Worm (Caenorhabditis elegans) whole organism, mixed stage, embryonic: Measurements from ENCODE around the gene mlck-1.

Experiments used
- M03D4.4 ChIP-seq: sonication (generic microtip); optimal IDR thresholded peaks from 2 replicates; lab custom pipeline; 2017; ENCODE audit warnings: mild to moderate bottlenecking, missing genetic modification characterization, missing compliant biosample characterization
- bed-3 ChIP-seq: fragments of 200-800 bp; sonication (Bioruptor generic); optimal IDR thresholded peaks from 3 replicates; lab custom pipeline; 2018; ENCODE audit warnings: mild to moderate bottlenecking, missing genetic modification characterization, moderate library complexity, missing compliant biosample characterization
- blmp-1 ChIP-seq: fragments of 150-350 bp; optimal IDR thresholded peaks from 2 replicates; lab custom pipeline; 2014; ENCODE audit warnings: missing biosample characterization, missing genetic modification characterization
- ceh-39 ChIP-seq: fragments of 150-350 bp; optimal IDR thresholded peaks from 2 replicates; lab custom pipeline; 2014; ENCODE audit warnings: missing biosample characterization, missing genetic modification characterization
- ceh-43 ChIP-seq: fragments of 200-800 bp; sonication (Bioruptor generic); optimal IDR thresholded peaks from 2 replicates; lab custom pipeline; 2018; ENCODE audit warnings: mild to moderate bottlenecking, missing genetic modification characterization, moderate library complexity, missing compliant biosample characterization
- ceh-83 ChIP-seq: fragments of 200-800 bp; sonication (Bioruptor generic); optimal IDR thresholded peaks from 2 replicates; lab custom pipeline; 2018; ENCODE audit warnings: mild to moderate bottlenecking, missing genetic modification characterization, missing compliant biosample characterization
- ces-1 ChIP-seq: fragments of 150-350 bp; optimal IDR thresholded peaks from 2 replicates; lab custom pipeline; 2014; ENCODE audit warnings: missing biosample characterization, missing genetic modification reagents, missing genetic modification characterization
- cnd-1 ChIP-seq: fragments of 200-800 bp; sonication (Bioruptor generic); optimal IDR thresholded peaks from 2 replicates; lab custom pipeline; 2018; ENCODE audit warnings: mild to moderate bottlenecking, missing genetic modification characterization, missing compliant biosample characterization
- drap-1 ChIP-seq: fragments of 200-800 bp; sonication (Bioruptor generic); optimal IDR thresholded peaks from 3 replicates; lab custom pipeline; 2018; ENCODE audit warnings: mild to moderate bottlenecking, missing genetic modification characterization, missing compliant biosample characterization
- elt-3 ChIP-seq: fragments of 150-350 bp; optimal IDR thresholded peaks from 2 replicates; lab custom pipeline; 2014; ENCODE audit warnings: missing biosample characterization, missing genetic modification characterization
- flh-1 ChIP-seq: fragments of 200-800 bp; sonication (Bioruptor generic); optimal IDR thresholded peaks from 2 replicates; lab custom pipeline; 2018; ENCODE audit warnings: mild to moderate bottlenecking, missing genetic modification characterization, moderate library complexity, missing compliant biosample characterization
- hlh-1 ChIP-seq: fragments of 150-350 bp; optimal IDR thresholded peaks from 2 replicates; lab custom pipeline; 2014; ENCODE audit warnings: missing biosample characterization, missing genetic modification reagents, missing genetic modification characterization
- lin-13 ChIP-seq: fragments of 150-350 bp; optimal IDR thresholded peaks from 2 replicates; lab custom pipeline; 2014; ENCODE audit warnings: missing biosample characterization, missing genetic modification characterization
- lin-32 ChIP-seq: fragments of 200-800 bp; sonication (Bioruptor generic); optimal IDR thresholded peaks from 2 replicates; lab custom pipeline; 2018; ENCODE audit warnings: mild to moderate bottlenecking, missing genetic modification characterization, missing compliant biosample characterization
- lsy-2 ChIP-seq: fragments of 150-350 bp; optimal IDR thresholded peaks from 2 replicates; lab custom pipeline; 2014; ENCODE audit warnings: missing biosample characterization, missing genetic modification characterization
- mab-5 ChIP-seq: fragments of 150-350 bp; optimal IDR thresholded peaks from 2 replicates; lab custom pipeline; 2014; ENCODE audit warnings: missing biosample characterization, missing genetic modification characterization
- mep-1 ChIP-seq: fragments of 150-350 bp; optimal IDR thresholded peaks from 2 replicates; lab custom pipeline; 2017; ENCODE audit warnings: missing biosample characterization, missing genetic modification reagents, missing genetic modification characterization, inconsistent platforms
- mls-2 ChIP-seq: sonication (generic microtip); optimal IDR thresholded peaks from 2 replicates; lab custom pipeline; 2016; ENCODE audit warnings: mild to moderate bottlenecking, missing genetic modification characterization, moderate library complexity, missing compliant biosample characterization
- nhr-12 ChIP-seq: fragments of 150-350 bp; optimal IDR thresholded peaks from 2 replicates; lab custom pipeline; 2014; ENCODE audit warnings: missing biosample characterization, missing genetic modification characterization
- nhr-2 ChIP-seq: fragments of 150-350 bp; optimal IDR thresholded peaks from 2 replicates; lab custom pipeline; 2014; ENCODE audit warnings: missing biosample characterization, missing genetic modification characterization
- nhr-237 ChIP-seq: fragments of 150-350 bp; optimal IDR thresholded peaks from 2 replicates; lab custom pipeline; 2014; ENCODE audit warnings: missing biosample characterization, missing genetic modification characterization
- nhr-28 ChIP-seq: fragments of 150-350 bp; optimal IDR thresholded peaks from 2 replicates; lab custom pipeline; 2014; ENCODE audit warnings: missing biosample characterization, missing genetic modification characterization
- nhr-76 ChIP-seq: sonication (generic microtip); optimal IDR thresholded peaks from 2 replicates; lab custom pipeline; 2017; ENCODE audit warnings: missing biosample characterization, missing genetic modification characterization
- pha-4 ChIP-seq: fragments of 150-350 bp; optimal IDR thresholded peaks from 2 replicates; lab custom pipeline; 2018; ENCODE audit warnings: missing biosample characterization, missing genetic modification reagents, missing genetic modification characterization
- sem-2 ChIP-seq: fragments of 200-800 bp; sonication (Bioruptor generic); optimal IDR thresholded peaks from 2 replicates; lab custom pipeline; 2018; ENCODE audit warnings: mild to moderate bottlenecking, missing genetic modification characterization, missing compliant biosample characterization
- snpc-4 ChIP-seq: fragments of 150-350 bp; optimal IDR thresholded peaks from 2 replicates; lab custom pipeline; 2014; ENCODE audit warnings: missing biosample characterization, missing genetic modification characterization
- sptf-1 ChIP-seq: sonication (generic microtip); optimal IDR thresholded peaks from 2 replicates; lab custom pipeline; 2017; ENCODE audit warnings: mild to moderate bottlenecking, missing genetic modification characterization, moderate library complexity, missing compliant biosample characterization
- tbx-8 ChIP-seq: fragments of 200-800 bp; sonication (Bioruptor generic); optimal IDR thresholded peaks from 2 replicates; lab custom pipeline; 2018; ENCODE audit warnings: mild to moderate bottlenecking, missing genetic modification characterization, moderate library complexity, missing compliant biosample characterization
- unc-120 ChIP-seq: sonication (generic microtip); optimal IDR thresholded peaks from 2 replicates; lab custom pipeline; 2017; ENCODE audit warnings: missing genetic modification characterization, missing compliant biosample characterization; ENCODE audit not compliant: poor library complexity, severe bottlenecking
- unc-39 ChIP-seq: fragments of 150-350 bp; optimal IDR thresholded peaks from 2 replicates; lab custom pipeline; 2014; ENCODE audit warnings: missing biosample characterization, missing genetic modification characterization
- unc-62 ChIP-seq: fragments of 150-350 bp; optimal IDR thresholded peaks from 2 replicates; lab custom pipeline; 2014; ENCODE audit warnings: missing biosample characterization, missing genetic modification reagents, missing genetic modification characterization
- zip-8 ChIP-seq: fragments of 150-350 bp; optimal IDR thresholded peaks from 2 replicates; lab custom pipeline; 2014; ENCODE audit warnings: missing biosample characterization, missing genetic modification characterization
- ztf-11 ChIP-seq: fragments of 150-350 bp; optimal IDR thresholded peaks from 2 replicates; lab custom pipeline; 2014; ENCODE audit warnings: missing biosample characterization, missing genetic modification characterization

mlck-1 gene

ce11 chrX:10047325-10047724 lies 22.3 kb downstream of the mlck-1 start, which contains the start of gene ZC374.2:
Gene ZC374.2, minus strand, starts transcription at chrX:10047425.
- TF ChIP-seq hlh-1 (tag; lab: Kevin White, UChicago) (peak; percentile 34), elt-3 (tag; lab: Kevin White, UChicago) (no peak)

- TF ChIP-seq lin-32 (GFP tag; lab: Kevin White, UChicago) (no peak), hlh-1 (tag; lab: Kevin White, UChicago) (no peak), drap-1 (no peak), sptf-1 (tag; lab: Kevin White, UChicago) (no peak), unc-39 (tag; lab: Kevin White, UChicago) (no peak), M03D4.4 (tag; lab: Kevin White, UChicago) (no peak), ceh-43 (no peak), nhr-12 (tag; lab: Kevin White, UChicago) (no peak), ces-1 (GFP tag; lab: Kevin White, UChicago) (no peak), ceh-83 (GFP tag; lab: Kevin White, UChicago) (no peak), nhr-28 (tag; lab: Kevin White, UChicago) (no peak), ztf-11 (no peak), mep-1 (tag; lab: Kevin White, UChicago) (no peak), nhr-237 (no peak), mls-2 (tag; lab: Kevin White, UChicago) (no peak), unc-120 (tag; lab: Kevin White, UChicago) (no peak), snpc-4 (tag; lab: Kevin White, UChicago) (no peak), tbx-8 (GFP tag; lab: Kevin White, UChicago) (no peak), pha-4 (tag; lab: Kevin White, UChicago) (no peak), unc-62 (GFP tag; lab: Kevin White, UChicago) (no peak)
- TF ChIP-seq, all 35 proteins: peak for 0
Measured at ce11 chrX:10044473-10044872, 25.1 kb downstream of the mlck-1 start.

ce11 chrX:10030836-10031235 lies 38.8 kb downstream of the mlck-1 start, which contains the start of gene sek-6:
Gene sek-6, plus strand, starts transcription at chrX:10031150.
- TF ChIP-seq flh-1 (GFP tag; lab: Kevin White, UChicago), result no peak
- no peak for TF ChIP-seq elt-3 (tag; lab: Kevin White, UChicago)
- no peak for TF ChIP-seq cnd-1 (tag; lab: Kevin White, UChicago)
- TF ChIP-seq sptf-1 (tag; lab: Kevin White, UChicago), result no peak
- no peak for TF ChIP-seq ceh-43
- TF ChIP-seq tbx-8 (GFP tag; lab: Kevin White, UChicago), result no peak
- TF ChIP-seq ces-1 (GFP tag; lab: Kevin White, UChicago), result no peak
- TF ChIP-seq hlh-1 (tag; lab: Kevin White, UChicago), result no peak
- TF ChIP-seq blmp-1 (tag; lab: Kevin White, UChicago), result no peak
- TF ChIP-seq ztf-11, result no peak
- no peak for TF ChIP-seq nhr-12 (tag; lab: Kevin White, UChicago)
- TF ChIP-seq nhr-28 (tag; lab: Kevin White, UChicago), result no peak
- TF ChIP-seq lsy-2 (tag; lab: Kevin White, UChicago), result no peak
- no peak for TF ChIP-seq unc-39 (tag; lab: Kevin White, UChicago)

- TF ChIP-seq drap-1, result no peak
- no peak for TF ChIP-seq ces-1 (GFP tag; lab: Kevin White, UChicago)
Measured at ce11 chrX:10027556-10027955, 42.0 kb downstream of the mlck-1 start, which contains the start of gene mkk-4. Gene mkk-4, plus strand, starts transcription at chrX:10027856.

ce11 chrX:10026347-10026746 lies 43.2 kb downstream of the mlck-1 start:
- peak; percentile 23 for TF ChIP-seq hlh-1 (tag; lab: Kevin White, UChicago)
- TF ChIP-seq unc-120 (tag; lab: Kevin White, UChicago), result peak; percentile 33
- peak; percentile 61 for TF ChIP-seq ces-1 (GFP tag; lab: Kevin White, UChicago)
- no peak for TF ChIP-seq sem-2
- no peak for TF ChIP-seq nhr-237

- TF ChIP-seq unc-62 (GFP tag; lab: Kevin White, UChicago), result no peak
- TF ChIP-seq mls-2 (tag; lab: Kevin White, UChicago), result no peak
- TF ChIP-seq mab-5 (tag; lab: Kevin White, UChicago), result no peak
- TF ChIP-seq ceh-39 (tag; lab: Kevin White, UChicago), result no peak
- TF ChIP-seq bed-3, result no peak
- no peak for TF ChIP-seq zip-8
- no peak for TF ChIP-seq cnd-1 (tag; lab: Kevin White, UChicago)
- TF ChIP-seq elt-3 (tag; lab: Kevin White, UChicago), result no peak
- no peak for TF ChIP-seq lin-13 (tag; lab: Kevin White, UChicago)
- TF ChIP-seq nhr-76 (tag; lab: Kevin White, UChicago), result no peak
- no peak for TF ChIP-seq nhr-2 (tag; lab: Kevin White, UChicago)
- TF ChIP-seq, all 35 proteins: peak for 0
Measured at ce11 chrX:10022016-10022415, 47.6 kb downstream of the mlck-1 start, which contains the start of gene F42G10.1. Gene F42G10.1, minus strand, starts transcription at chrX:10022166.
